Worm (Caenorhabditis elegans): ENCODE results near the gene xpf-1.
A peak's percentile ranks its signal among the peaks of the same experiment; 100 is the strongest.

The xpf-1 gene

DNA sequence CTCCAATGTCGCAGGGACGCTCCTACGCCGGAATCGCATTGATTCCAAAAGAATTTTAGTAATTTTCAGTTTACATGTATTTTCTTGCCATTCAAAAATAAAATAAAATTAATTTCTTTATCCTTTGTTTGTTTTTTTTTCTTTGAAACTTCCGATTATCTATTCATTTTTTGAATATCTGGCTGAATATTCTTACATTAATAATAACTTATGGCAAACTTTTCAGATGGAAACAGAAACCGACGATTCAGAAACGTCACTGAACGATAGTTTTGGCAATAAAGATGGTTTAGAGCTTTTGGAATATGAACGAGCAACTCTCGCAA is at the start of gene xpf-1:
Gene xpf-1 (plus strand): TSS at position 227 of the 326 bp plus-strand sequence.
- TF ChIP-seq hlh-13 (GFP tag; optimal IDR thresholded peaks at IDR 0.05) (no peak), lim-6 (tag; optimal IDR thresholded peaks at IDR 0.05) (no peak), ceh-22 (tag; optimal IDR thresholded peaks at IDR 0.05) (no peak), C38D4.7 (GFP tag; optimal IDR thresholded peaks at IDR 0.05) (no peak), mec-3 (tag; optimal IDR thresholded peaks at IDR 0.05; ENCODE audit: borderline replicate concordance) (no peak), ceh-31 (tag; optimal IDR thresholded peaks at IDR 0.05) (no peak), dve-1 (tag; optimal IDR thresholded peaks at IDR 0.05) (no peak)

DNA sequence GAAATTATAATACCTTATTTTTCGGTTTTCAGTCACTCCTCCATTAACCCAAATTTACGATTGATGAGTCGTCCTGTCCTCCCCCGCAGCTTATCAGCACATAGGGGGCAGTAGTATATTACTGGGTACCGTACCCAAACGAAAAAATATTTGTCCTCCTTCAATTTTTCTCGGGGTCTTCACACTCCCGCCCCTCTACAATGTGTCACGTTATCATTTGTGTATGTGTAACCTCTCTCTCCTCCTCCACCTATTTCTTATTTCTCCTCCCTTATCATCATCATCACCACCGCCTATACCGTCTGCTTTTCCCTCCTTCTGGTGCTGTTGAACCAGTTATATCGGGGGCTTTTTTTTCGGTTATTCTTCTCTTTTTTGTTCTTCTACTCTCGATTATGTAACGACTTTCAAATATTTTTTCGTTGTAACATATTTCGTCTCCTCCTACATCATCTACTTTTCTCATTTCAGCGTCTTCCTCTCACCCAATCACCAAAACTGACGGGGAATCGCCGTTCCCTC is 49.6 kb upstream of the xpf-1 start, which contains the start of gene ghi-1:
Gene ghi-1 (plus strand): TSS at position 472 of the 522 bp plus-strand sequence.
- TF ChIP-seq elt-2 (tag; optimal IDR thresholded peaks at IDR 0.05) (peak; percentile 9), T23F11.4 (GFP tag; optimal IDR thresholded peaks at IDR 0.05) (no peak)

DNA sequence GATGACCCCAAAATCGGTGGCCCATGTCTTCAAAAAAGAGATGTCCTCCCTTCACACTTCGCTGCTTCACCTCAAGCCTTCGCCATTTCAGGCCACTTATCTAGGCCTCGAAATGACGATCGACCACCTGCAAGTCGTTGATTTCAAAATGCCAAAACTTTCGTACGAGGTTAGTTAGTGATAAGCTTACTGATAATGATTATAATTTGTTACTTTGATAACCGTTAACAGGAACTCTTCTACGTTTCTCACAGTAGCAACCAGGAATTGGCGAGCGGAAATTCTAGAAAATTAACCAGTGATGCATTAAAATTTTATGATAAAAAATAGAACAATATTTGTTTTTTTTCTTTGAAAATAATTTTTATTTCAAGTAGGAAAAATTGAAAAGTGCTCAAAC is 49.1 kb upstream of the xpf-1 start:
- TF ChIP-seq nhr-232 (tag; optimal IDR thresholded peaks at IDR 0.05) (no peak), lim-6 (tag; optimal IDR thresholded peaks at IDR 0.05) (no peak), ceh-34 (tag; optimal IDR thresholded peaks at IDR 0.05) (no peak), ceh-14 (tag; optimal IDR thresholded peaks at IDR 0.05) (no peak), unc-3 (GFP tag; conservative IDR thresholded peaks at IDR 0.05) (no peak), unc-3 (tag; optimal IDR thresholded peaks at IDR 0.05) (no peak)

DNA sequence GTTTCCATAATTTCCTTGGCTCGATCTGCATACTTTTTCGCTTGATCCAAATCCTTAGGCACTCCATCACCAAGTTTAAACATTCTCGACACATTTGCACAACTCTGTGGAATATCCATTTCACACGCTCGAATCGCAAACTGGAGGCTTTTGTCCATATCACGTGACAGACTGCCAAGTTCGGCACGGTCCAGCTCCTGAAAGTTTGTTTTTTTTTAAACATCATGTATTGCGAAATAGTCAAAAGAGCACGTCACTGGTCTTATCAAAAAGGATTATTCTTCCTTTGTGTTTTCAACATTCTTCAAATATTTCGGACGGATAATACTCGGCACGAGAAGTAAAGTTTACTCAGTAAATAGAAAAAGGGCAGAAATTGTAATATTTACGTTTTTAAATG is 46.7 kb upstream of the xpf-1 start:
- TF ChIP-seq hlh-30 (tag; optimal IDR thresholded peaks at IDR 0.05; ENCODE audit: insufficient read depth) (peak; percentile 49), nfya-1 (tag; optimal IDR thresholded peaks at IDR 0.05) (no peak), pag-3 (tag; optimal IDR thresholded peaks at IDR 0.05; ENCODE audit: borderline replicate concordance) (no peak)

DNA sequence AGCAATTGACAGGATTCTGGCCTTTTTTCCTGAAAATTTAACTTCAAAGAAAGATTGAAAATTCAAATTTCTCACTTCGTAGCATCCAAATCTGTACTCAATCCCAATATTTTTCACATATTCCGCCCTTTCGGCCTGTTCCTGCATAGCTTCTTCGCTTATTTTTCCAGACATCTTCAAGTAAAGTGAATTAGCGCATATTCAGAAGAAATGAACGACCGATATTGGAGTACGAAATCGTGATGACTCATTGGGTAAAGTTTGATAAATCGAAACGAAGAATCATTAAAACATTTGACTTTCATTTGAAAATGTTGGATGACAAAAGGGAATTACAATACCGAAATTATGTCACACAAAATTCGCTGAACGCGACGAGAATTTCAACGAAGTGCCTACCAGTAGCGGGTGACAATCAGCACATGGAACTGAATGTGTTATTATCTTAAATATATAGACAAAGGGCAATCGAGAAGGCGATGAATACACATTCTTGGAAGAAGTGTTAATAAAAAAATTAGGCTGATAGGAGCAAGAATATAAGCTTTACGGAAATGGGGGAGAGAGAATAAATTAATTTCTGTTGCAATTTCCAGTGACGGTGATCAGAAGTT is 44.9 kb upstream of the xpf-1 start, which contains the start of gene coa-7:
Gene coa-7 (minus strand): TSS at position 174 of the 614 bp plus-strand sequence.
- no peak for TF ChIP-seq hlh-8 (tag; optimal IDR thresholded peaks at IDR 0.05)
- TF ChIP-seq ets-4 (tag; optimal IDR thresholded peaks at IDR 0.05): no peak
- no peak for TF ChIP-seq hlh-6 (tag; optimal IDR thresholded peaks at IDR 0.05)
- no peak for TF ChIP-seq hlh-15 (tag; optimal IDR thresholded peaks at IDR 0.05)
- TF ChIP-seq T23F11.4 (GFP tag; optimal IDR thresholded peaks at IDR 0.05): no peak
- TF ChIP-seq pros-1 (tag; optimal IDR thresholded peaks at IDR 0.05): no peak

DNA sequence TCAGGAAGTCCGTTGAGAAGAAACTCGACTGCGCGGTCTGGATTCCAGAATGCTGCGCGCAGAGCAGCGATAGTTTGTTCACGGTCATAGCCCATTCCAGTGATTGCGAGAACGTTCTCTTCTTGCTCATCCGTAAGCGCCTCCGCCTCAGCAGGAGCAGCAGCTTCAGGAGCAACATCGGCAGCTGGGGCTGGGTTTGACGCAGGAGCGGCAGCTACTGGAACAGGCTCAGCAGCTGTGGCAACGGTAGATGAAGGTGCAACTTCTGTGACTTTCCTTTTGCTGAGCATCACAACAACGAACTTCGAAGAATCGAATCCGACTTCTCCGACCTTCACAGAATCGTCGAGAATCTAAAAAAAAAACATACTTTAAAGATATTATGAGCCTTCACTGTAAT is 43.8 kb upstream of the xpf-1 start:
- TF ChIP-seq ref-2 (tag; optimal IDR thresholded peaks at IDR 0.05): no peak
- no peak for TF ChIP-seq pat-9 (tag; optimal IDR thresholded peaks at IDR 0.05)
- TF ChIP-seq hlh-30 (tag; optimal IDR thresholded peaks at IDR 0.05; ENCODE audit: insufficient read depth): no peak
- no peak for TF ChIP-seq ztf-16 (tag; optimal IDR thresholded peaks at IDR 0.05)
- no peak for TF ChIP-seq pha-2 (tag; optimal IDR thresholded peaks at IDR 0.05)

DNA sequence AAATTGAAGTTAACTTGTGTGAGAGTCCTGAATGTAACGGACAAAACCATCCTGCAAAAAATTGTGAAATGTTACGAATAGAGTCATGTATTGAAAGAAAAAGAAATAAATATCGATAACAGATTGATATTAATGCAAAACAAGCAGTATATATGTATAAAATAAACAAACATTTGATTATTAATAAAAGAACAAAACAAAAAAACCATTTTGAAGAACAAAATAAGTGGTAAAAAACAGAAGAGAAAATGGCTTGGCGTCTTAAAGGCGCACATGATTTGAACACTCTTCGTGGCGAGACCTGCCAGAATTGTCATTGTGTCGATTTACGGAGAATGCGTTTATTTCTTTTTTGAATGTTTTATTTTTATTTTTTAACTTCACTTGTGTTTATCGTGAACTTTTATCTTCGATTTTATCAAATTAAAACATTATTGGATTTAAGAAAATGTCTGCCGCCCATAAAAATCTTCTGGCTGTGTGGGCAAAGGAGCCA is 43.2 kb upstream of the xpf-1 start, which contains the start of the genes rad-23 and rpn-12:
Gene rad-23 (minus strand): TSS at position 51 of the 496 bp plus-strand sequence.
Gene rpn-12 (plus strand): TSS at position 446 of the 496 bp plus-strand sequence.
- TF ChIP-seq ceh-45 (GFP tag; IDR thresholded peaks at IDR 0.05) (no peak), mec-3 (tag; optimal IDR thresholded peaks at IDR 0.05; ENCODE audit: borderline replicate concordance) (no peak), hlh-8 (tag; optimal IDR thresholded peaks at IDR 0.05) (no peak), Y22D7AL.16 (tag; optimal IDR thresholded peaks at IDR 0.05) (no peak), unc-42 (tag; optimal IDR thresholded peaks at IDR 0.05) (peak; percentile 47), ceh-19 (GFP tag; optimal IDR thresholded peaks at IDR 0.05) (no peak), hlh-6 (tag; optimal IDR thresholded peaks at IDR 0.05) (no peak), ceh-31 (tag; optimal IDR thresholded peaks at IDR 0.05) (peak; percentile 29), odd-2 (tag; optimal IDR thresholded peaks at IDR 0.05) (no peak), ceh-48 (tag; optimal IDR thresholded peaks at IDR 0.05) (no peak), pha-4 (tag; optimal IDR thresholded peaks at IDR 0.05) (no peak), C08G9.2 (tag; optimal IDR thresholded peaks at IDR 0.05) (no peak), nfya-1 (tag; optimal IDR thresholded peaks at IDR 0.05) (peak; percentile 29), pqm-1 (tag; optimal IDR thresholded peaks at IDR 0.05) (no peak), ceh-18 (tag; optimal IDR thresholded peaks at IDR 0.05) (no peak), tbx-7 (tag; optimal IDR thresholded peaks at IDR 0.05) (no peak), unc-55 (GFP tag; optimal IDR thresholded peaks at IDR 0.05) (no peak), dve-1 (tag; optimal IDR thresholded peaks at IDR 0.05) (no peak), pag-3 (tag; optimal IDR thresholded peaks at IDR 0.05; ENCODE audit: borderline replicate concordance) (no peak), fkh-10 (GFP tag; optimal IDR thresholded peaks at IDR 0.05) (no peak), ref-2 (tag; optimal IDR thresholded peaks at IDR 0.05) (no peak), hlh-30 (tag; optimal IDR thresholded peaks at IDR 0.05; ENCODE audit: insufficient read depth) (peak; percentile 0)
